Worm (Caenorhabditis elegans) whole organism, L4 larva: Measurements from ENCODE around the gene pqn-70.

Experiments used
- F10B5.3 ChIP-seq: sonication (generic microtip); optimal IDR thresholded peaks from 2 replicates; lab custom pipeline; 2016; ENCODE audit warnings: mild to moderate bottlenecking, missing genetic modification characterization, missing compliant biosample characterization
- T26A8.4 ChIP-seq: fragments of 200-800 bp; sonication (Bioruptor generic); IDR thresholded peaks from 2 replicates; pipeline ENCODE4 v1.3.6; 2022; ENCODE audit warnings: missing genetic modification characterization, missing compliant biosample characterization
- aha-1 ChIP-seq: fragments of 150-350 bp; peaks from one replicate; lab custom pipeline; 2014; ENCODE audit warnings: missing biosample characterization, missing genetic modification characterization
- ama-1 ChIP-seq: fragments of 150-350 bp; optimal IDR thresholded peaks from 2 replicates; lab custom pipeline; 2014; ENCODE audit warnings: inconsistent platforms, mixed read lengths
- ceh-20 ChIP-seq: fragments of 200-800 bp; sonication (Bioruptor generic); IDR thresholded peaks from 2 replicates; pipeline ENCODE4 v1.3.6; 2022; ENCODE audit warnings: missing genetic modification reagents, missing genetic modification characterization, missing compliant biosample characterization
- ceh-82 ChIP-seq: sonication (generic microtip); optimal IDR thresholded peaks from 2 replicates; lab custom pipeline; 2017; ENCODE audit warnings: missing biosample characterization, missing genetic modification characterization
- daf-16 ChIP-seq, 3 experiments: sonication (generic microtip); optimal IDR thresholded peaks; 2 replicates each; lab custom pipeline; 2016 to 2017; ENCODE audit warnings: missing genetic modification characterization in 3 of 3, missing genetic modification reagents in 3 of 3, mild to moderate bottlenecking in 2 of 3, missing compliant biosample characterization in 2 of 3, missing biosample characterization in 1 of 3, moderate library complexity in 1 of 3
- daf-19 ChIP-seq: fragments of 200-800 bp; sonication (Bioruptor generic); conservative IDR thresholded peaks from 2 replicates; pipeline ENCODE4 v1.3.6; 2022; ENCODE audit warnings: missing genetic modification characterization, missing compliant biosample characterization
- dmd-6 ChIP-seq: fragments of 200-800 bp; sonication (Bioruptor generic); IDR thresholded peaks from 2 replicates; pipeline ENCODE4 v1.3.6; 2022; ENCODE audit warnings: missing genetic modification reagents, missing genetic modification characterization, missing compliant biosample characterization
- dve-1 ChIP-seq: sonication (generic microtip); optimal IDR thresholded peaks from 2 replicates; lab custom pipeline; 2017; ENCODE audit warnings: antibody characterized with exemption, mild to moderate bottlenecking, missing genetic modification characterization, missing compliant biosample characterization; ENCODE audit not compliant: insufficient read depth
- hlh-11 ChIP-seq: fragments of 200-800 bp; sonication (Bioruptor generic); optimal IDR thresholded peaks from 2 replicates; lab custom pipeline; 2018; ENCODE audit warnings: mild to moderate bottlenecking, missing genetic modification characterization, missing compliant biosample characterization
- hlh-30 ChIP-seq: sonication (generic microtip); optimal IDR thresholded peaks from 2 replicates; lab custom pipeline; 2017; ENCODE audit warnings: antibody characterized with exemption, mild to moderate bottlenecking, missing genetic modification characterization, missing compliant biosample characterization; ENCODE audit not compliant: insufficient read depth
- lim-7 ChIP-seq: fragments of 200-800 bp; sonication (Bioruptor generic); IDR thresholded peaks from 2 replicates; pipeline ENCODE4 v1.3.6; 2022; ENCODE audit warnings: missing genetic modification characterization, missing compliant biosample characterization
- lin-15B ChIP-seq: fragments of 150-350 bp; sonication (generic microtip); optimal IDR thresholded peaks from 3 replicates; lab custom pipeline; 2014; ENCODE audit warnings: missing biosample characterization, missing genetic modification characterization
- lsy-2 ChIP-seq, 2 experiments: fragments of 150-350 bp in 1 of 2; sonication (generic microtip) in 1 of 2; optimal IDR thresholded peaks; 2 replicates each; lab custom pipeline; 2014 to 2017; ENCODE audit warnings: missing biosample characterization in 2 of 2, missing genetic modification characterization in 2 of 2
- mep-1 ChIP-seq: fragments of 150-350 bp; sonication (generic microtip); optimal IDR thresholded peaks from 3 replicates; lab custom pipeline; 2014; ENCODE audit warnings: missing biosample characterization, missing genetic modification characterization
- mxl-3 ChIP-seq: fragments of 200-800 bp; sonication (Bioruptor generic); optimal IDR thresholded peaks from 2 replicates; lab custom pipeline; 2018; ENCODE audit warnings: mild to moderate bottlenecking, missing genetic modification characterization, missing compliant biosample characterization
- nhr-102 ChIP-seq: sonication (generic microtip); optimal IDR thresholded peaks from 2 replicates; lab custom pipeline; 2016; ENCODE audit warnings: mild to moderate bottlenecking, missing genetic modification characterization, moderate library complexity, missing compliant biosample characterization
- nhr-11 ChIP-seq: fragments of 150-350 bp; optimal IDR thresholded peaks from 2 replicates; lab custom pipeline; 2014; ENCODE audit warnings: missing biosample characterization, missing genetic modification characterization
- nhr-28 ChIP-seq: fragments of 150-350 bp; optimal IDR thresholded peaks from 2 replicates; lab custom pipeline; 2014; ENCODE audit warnings: missing biosample characterization, missing genetic modification characterization
- nhr-42 ChIP-seq: fragments of 200-800 bp; sonication (Bioruptor generic); IDR thresholded peaks from 2 replicates; pipeline ENCODE4 v1.3.6; 2022; ENCODE audit warnings: missing genetic modification characterization, missing compliant biosample characterization
- nhr-48 ChIP-seq: sonication (generic microtip); optimal IDR thresholded peaks from 2 replicates; lab custom pipeline; 2016; ENCODE audit warnings: mild to moderate bottlenecking, missing genetic modification characterization, missing compliant biosample characterization
- nhr-76 ChIP-seq: fragments of 150-350 bp; optimal IDR thresholded peaks from 2 replicates; lab custom pipeline; 2014; ENCODE audit warnings: missing biosample characterization, missing genetic modification characterization
- pha-4 ChIP-seq, 2 experiments: fragments of 150-350 bp in 1 of 2; fragments of 200-800 bp in 1 of 2; sonication (Bioruptor generic) in 1 of 2; IDR thresholded peaks in 1 of 2; optimal IDR thresholded peaks in 1 of 2; 2 replicates each; pipeline versions ENCODE4 v1.3.6 to Lab custom; 2014 to 2022; ENCODE audit warnings: missing genetic modification characterization in 2 of 2, missing genetic modification reagents in 2 of 2, missing biosample characterization in 1 of 2, missing compliant biosample characterization in 1 of 2
- php-3 ChIP-seq: fragments of 200-800 bp; sonication (Bioruptor generic); IDR thresholded peaks from 2 replicates; pipeline ENCODE4 v1.3.6; 2022; ENCODE audit warnings: missing genetic modification reagents, missing genetic modification characterization, missing compliant biosample characterization
- pqm-1 ChIP-seq: sonication (generic microtip); optimal IDR thresholded peaks from 2 replicates; lab custom pipeline; 2017; ENCODE audit warnings: missing biosample characterization, missing genetic modification characterization
- skn-1 ChIP-seq: fragments of 150-350 bp; optimal IDR thresholded peaks from 2 replicates; lab custom pipeline; 2014; ENCODE audit warnings: missing biosample characterization, missing genetic modification characterization
- spr-3 ChIP-seq: fragments of 200-800 bp; sonication (Bioruptor generic); optimal IDR thresholded peaks from 2 replicates; lab custom pipeline; 2018; ENCODE audit warnings: mild to moderate bottlenecking, missing genetic modification characterization, missing compliant biosample characterization
- unc-39 ChIP-seq: sonication (generic microtip); optimal IDR thresholded peaks from 2 replicates; lab custom pipeline; 2017; ENCODE audit warnings: missing biosample characterization, missing genetic modification characterization
- unc-62 ChIP-seq, 3 experiments: fragments of 150-350 bp in 1 of 3; sonication (generic microtip); optimal IDR thresholded peaks in 2 of 3; peaks in 1 of 3; 1 replicate in 1 of 3; 2 replicates in 2 of 3; lab custom pipeline; 2014 to 2017; ENCODE audit warnings: missing biosample characterization in 3 of 3, missing genetic modification characterization in 3 of 3, missing genetic modification reagents in 3 of 3, missing genotype in 1 of 3
- zfp-3 ChIP-seq: fragments of 200-800 bp; sonication (Bioruptor generic); conservative IDR thresholded peaks from 2 replicates; pipeline ENCODE4 v1.3.6; 2022; ENCODE audit warnings: missing genetic modification reagents, missing genetic modification characterization, missing compliant biosample characterization
- zip-2 ChIP-seq: fragments of 150-350 bp; optimal IDR thresholded peaks from 2 replicates; lab custom pipeline; 2014; ENCODE audit warnings: missing biosample characterization, missing genetic modification characterization

Gene pqn-70

DNA sequence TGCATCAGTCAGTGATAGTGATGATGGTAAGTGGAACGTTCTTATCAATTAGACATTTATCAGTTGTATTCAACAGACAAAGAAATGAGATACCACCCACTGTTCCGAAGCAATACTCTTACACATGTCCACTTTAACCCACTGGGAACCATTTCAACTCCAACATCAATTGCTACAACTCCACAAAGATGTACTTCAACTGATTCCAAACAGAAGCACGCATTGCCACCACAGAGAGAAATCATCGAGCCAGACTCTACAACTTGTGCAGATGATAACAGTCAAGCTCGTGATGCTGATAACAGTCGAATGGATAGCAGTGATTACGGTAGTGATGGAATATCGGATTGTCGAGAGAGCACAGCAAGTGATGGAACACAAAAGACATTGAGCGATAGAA, 7.4 kb upstream of the pqn-70 start:
- TF ChIP-seq php-3 (peak; percentile 60; the same call in 1 of the 2 replicates), hlh-11 (tag; lab: Kevin White, UChicago) (peak; percentile 70), unc-39 (tag; lab: Kevin White, UChicago) (no peak), lim-7 (no peak), nhr-42 (GFP tag; lab: Robert Waterston, UW) (0 out of 2 replicates have a peak, but pooled peaks have one; percentile 3), dmd-6 (GFP tag; lab: Robert Waterston, UW) (peak; percentile 54), unc-62 (GFP tag; optimal IDR thresholded peaks at IDR 0.05 in 1 of 2; lab: Kevin White, UChicago) (peak in 1 of 2 experiments; percentile 88), unc-62 (tag; optimal IDR thresholded peaks at IDR 0.05; lab: Kevin White, UChicago) (no peak), dve-1 (tag; lab: Kevin White, UChicago) (peak; percentile 37), zfp-3 (GFP tag; lab: Robert Waterston, UW) (no peak), nhr-102 (peak; percentile 24), nhr-48 (tag; lab: Kevin White, UChicago) (peak; percentile 19), daf-16 (GFP tag; optimal IDR thresholded peaks at IDR 0.05; lab: Kevin White, UChicago) (no peak), daf-16 (tag; optimal IDR thresholded peaks at IDR 0.05; lab: Kevin White, UChicago) (peak; percentile 33), nhr-11 (no peak), lsy-2 (tag; optimal IDR thresholded peaks at IDR 0.05; lab: Kevin White, UChicago) (peak in 1 of 2 experiments; percentile 12), aha-1 (tag; lab: Kevin White, UChicago) (peak; percentile 5), pqm-1 (peak; percentile 91), mxl-3 (GFP tag; lab: Kevin White, UChicago) (peak; percentile 23), nhr-76 (tag; lab: Kevin White, UChicago) (no peak), nhr-28 (tag; lab: Kevin White, UChicago) (peak; percentile 27)
- TF ChIP-seq, all 104 proteins: peak for 14

DNA sequence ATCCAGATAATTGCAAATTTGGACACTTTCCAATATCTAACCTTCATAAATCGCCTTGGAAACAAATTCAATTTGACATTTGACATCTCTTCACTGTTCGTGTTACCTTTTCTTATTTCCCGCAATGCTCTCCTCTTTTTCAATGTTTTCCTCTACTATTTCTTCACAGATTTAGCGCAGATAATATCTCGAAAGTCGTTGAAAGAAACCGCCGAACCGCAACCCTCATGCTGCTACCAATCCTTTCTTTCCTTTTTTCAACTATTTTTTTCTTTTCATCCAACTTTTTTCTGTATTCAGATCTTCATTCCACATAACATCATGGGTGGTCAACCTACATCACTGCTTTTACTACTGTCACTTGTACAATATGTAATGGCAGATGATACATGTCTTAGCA, 5.8 kb upstream of the pqn-70 start, which contains the start of gene T19B10.5:
Gene T19B10.5, plus strand, starts transcription at position 301 of the 400 bp plus-strand sequence.
- TF ChIP-seq daf-19 (GFP tag; lab: Robert Waterston, UW) (no peak), aha-1 (tag; lab: Kevin White, UChicago) (peak; percentile 83)

- no peak for TF ChIP-seq nhr-102
- no peak for TF ChIP-seq lin-15B (tag; lab: Kevin White, UChicago)
- TF ChIP-seq ceh-82 (tag; lab: Kevin White, UChicago): no peak
- peak; percentile 39 for TF ChIP-seq nhr-28 (tag; lab: Kevin White, UChicago)
- TF ChIP-seq mxl-3 (GFP tag; lab: Kevin White, UChicago): no peak
- TF ChIP-seq ceh-20 (GFP tag; lab: Robert Waterston, UW): 0 out of 2 replicates have a peak, but pooled peaks have one; percentile 13
- TF ChIP-seq spr-3: no peak
- TF ChIP-seq daf-16 (GFP tag; optimal IDR thresholded peaks at IDR 0.05; lab: Kevin White, UChicago): no peak
- no peak for TF ChIP-seq daf-16 (tag; optimal IDR thresholded peaks at IDR 0.05; lab: Kevin White, UChicago)
- no peak for TF ChIP-seq dve-1 (tag; lab: Kevin White, UChicago)
Observed at ce11 chrV:11231177-11231576, 2.7 kb upstream of the pqn-70 start.

DNA sequence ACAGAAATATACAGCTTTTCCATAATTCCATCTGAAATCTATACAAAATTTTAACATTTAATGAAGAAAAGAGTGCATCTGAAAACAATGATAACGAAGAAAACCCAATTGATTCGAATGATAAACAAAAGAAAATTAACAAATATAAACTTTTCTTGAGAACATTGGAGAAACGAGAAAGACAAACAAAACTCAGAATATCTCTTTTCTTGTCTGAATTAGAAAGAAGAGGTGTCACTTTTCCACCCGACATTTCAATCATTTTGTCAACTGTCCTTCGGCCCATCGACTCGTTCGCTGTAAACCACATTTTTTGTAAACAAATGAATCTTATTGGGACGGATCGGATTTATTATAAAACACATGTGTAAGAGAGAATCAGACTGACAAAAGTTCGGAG, 2.5 kb downstream of the pqn-70 start, which contains the start of gene bgal-1:
Gene bgal-1, minus strand, starts transcription at position 38 of the 400 bp plus-strand sequence.
- peak in 1 of 2 experiments; percentile 72 for TF ChIP-seq daf-16 (GFP tag; optimal IDR thresholded peaks at IDR 0.05; lab: Kevin White, UChicago)
- TF ChIP-seq daf-16 (tag; optimal IDR thresholded peaks at IDR 0.05; lab: Kevin White, UChicago): peak; percentile 28
- peak; percentile 13 for TF ChIP-seq hlh-11 (tag; lab: Kevin White, UChicago)
- no peak for TF ChIP-seq unc-62 (GFP tag; optimal IDR thresholded peaks at IDR 0.05 in 1 of 2; lab: Kevin White, UChicago)
- no peak for TF ChIP-seq unc-62 (tag; optimal IDR thresholded peaks at IDR 0.05; lab: Kevin White, UChicago)
- peak; percentile 53 for TF ChIP-seq mep-1 (tag; lab: Kevin White, UChicago)
- peak; percentile 4 for TF ChIP-seq F10B5.3 (tag; lab: Kevin White, UChicago)
- TF ChIP-seq lsy-2 (tag; optimal IDR thresholded peaks at IDR 0.05; lab: Kevin White, UChicago): peak in 1 of 2 experiments; percentile 55
- peak; percentile 4 for TF ChIP-seq hlh-30 (tag; lab: Kevin White, UChicago)
- peak; percentile 92 for TF ChIP-seq ama-1 (lab: Kevin White, UChicago)
- TF ChIP-seq skn-1 (tag; lab: Kevin White, UChicago): no peak
- TF ChIP-seq zip-2 (tag; lab: Kevin White, UChicago): no peak
- no peak; the same call in 1 of the 2 replicates for TF ChIP-seq T26A8.4 (GFP tag; lab: Robert Waterston, UW)
- TF ChIP-seq dve-1 (tag; lab: Kevin White, UChicago): peak; percentile 43
- TF ChIP-seq pha-4 (GFP tag; IDR thresholded peaks at IDR 0.05; lab: Robert Waterston, UW): peak; percentile 6; the same call in 1 of the 2 replicates
- TF ChIP-seq pha-4 (tag; optimal IDR thresholded peaks at IDR 0.05; lab: Kevin White, UChicago): no peak
